Fruit fly (Drosophila melanogaster) whole organism, embryonic: ENCODE results near the gene CG43120.
A peak's percentile ranks its signal among the peaks of the same experiment; 100 is the strongest.

Experiments
- Atf-2 ChIP-seq: fragments of 200-800 bp; sonication (Bioruptor generic); optimal IDR thresholded peaks from 2 replicates; lab custom pipeline; 2016; ENCODE audit warnings: missing biosample characterization, missing genetic modification characterization
- Blimp-1 ChIP-seq: fragments of 200-800 bp; sonication (Bioruptor generic); optimal IDR thresholded peaks from 3 replicates; lab custom pipeline; 2018; ENCODE audit warnings: missing biosample characterization, missing genetic modification characterization, mild to moderate bottlenecking, moderate library complexity, missing genetic modification reagents
- BtbVII ChIP-seq: fragments of 200-800 bp; sonication (Bioruptor generic); optimal IDR thresholded peaks from 3 replicates; lab custom pipeline; 2017; ENCODE audit warnings: missing biosample characterization, mild to moderate bottlenecking, missing genetic modification characterization
- CG10979 ChIP-seq: fragments of 200-800 bp; sonication (Bioruptor generic); optimal IDR thresholded peaks from 2 replicates; lab custom pipeline; 2018; ENCODE audit warnings: missing biosample characterization, mild to moderate bottlenecking, missing genetic modification characterization, moderate library complexity
- CG12104 ChIP-seq: fragments of 200-800 bp; sonication (Bioruptor generic); optimal IDR thresholded peaks from 3 replicates; lab custom pipeline; 2016; ENCODE audit warnings: missing biosample characterization, missing genetic modification characterization
- CG12155 ChIP-seq: fragments of 200-800 bp; sonication (Bioruptor generic); optimal IDR thresholded peaks from 3 replicates; lab custom pipeline; 2016; ENCODE audit warnings: missing biosample characterization, missing genetic modification characterization
- CG12219 ChIP-seq: fragments of 200-800 bp; sonication (Bioruptor generic); optimal IDR thresholded peaks from 3 replicates; lab custom pipeline; 2018; ENCODE audit warnings: missing biosample characterization, mild to moderate bottlenecking, missing genetic modification characterization
- CG12391 ChIP-seq: fragments of 200-800 bp; sonication (Bioruptor generic); optimal IDR thresholded peaks from 3 replicates; lab custom pipeline; 2018; ENCODE audit warnings: missing biosample characterization, mild to moderate bottlenecking, missing genetic modification characterization, moderate library complexity
- CG13287 ChIP-seq: fragments of 200-800 bp; sonication (Bioruptor generic); IDR thresholded peaks from 2 replicates; pipeline ENCODE4 v1.3.6; 2022; ENCODE audit warnings: missing biosample characterization, missing genetic modification characterization; ENCODE audit not compliant: partially characterized antibody
- CG13424 ChIP-seq: fragments of 200-800 bp; sonication (Bioruptor generic); optimal IDR thresholded peaks from 2 replicates; lab custom pipeline; 2019; ENCODE audit warnings: missing biosample characterization, mild to moderate bottlenecking, missing genetic modification characterization, moderate library complexity
- CG15269 ChIP-seq: fragments of 200-800 bp; sonication (Bioruptor generic); optimal IDR thresholded peaks from 2 replicates; lab custom pipeline; 2018; ENCODE audit warnings: missing biosample characterization, mild to moderate bottlenecking, missing genetic modification characterization, moderate library complexity
- CG15479 ChIP-seq: fragments of 200-800 bp; sonication (Bioruptor generic); optimal IDR thresholded peaks from 3 replicates; lab custom pipeline; 2019; ENCODE audit warnings: missing biosample characterization, mild to moderate bottlenecking, missing genetic modification characterization, moderate library complexity
- CG17568 ChIP-seq: fragments of 200-800 bp; sonication (Bioruptor generic); optimal IDR thresholded peaks from 2 replicates; lab custom pipeline; 2018; ENCODE audit warnings: missing biosample characterization, mild to moderate bottlenecking, missing genetic modification characterization, moderate library complexity
- CG17912 ChIP-seq: fragments of 200-800 bp; sonication (Bioruptor generic); optimal IDR thresholded peaks from 2 replicates; lab custom pipeline; 2018; ENCODE audit warnings: missing biosample characterization, mild to moderate bottlenecking, missing genetic modification characterization
- CG1792 ChIP-seq: fragments of 200-800 bp; sonication (Bioruptor generic); optimal IDR thresholded peaks from 2 replicates; lab custom pipeline; 2016; ENCODE audit warnings: missing biosample characterization, missing genetic modification characterization
- CG2199 ChIP-seq: fragments of 200-800 bp; sonication (Bioruptor generic); IDR thresholded peaks from 3 replicates; pipeline ENCODE4 v1.3.6; 2022; ENCODE audit warnings: missing biosample characterization, missing genetic modification characterization
- CG31441 ChIP-seq: fragments of 200-800 bp; sonication (Bioruptor generic); IDR thresholded peaks from 2 replicates; pipeline ENCODE4 v1.3.6; 2022; ENCODE audit warnings: missing biosample characterization, missing genetic modification characterization
- CG32767 ChIP-seq: fragments of 200-800 bp; sonication (Bioruptor generic); IDR thresholded peaks from 2 replicates; pipeline ENCODE4 v1.3.6; 2022; ENCODE audit warnings: missing biosample characterization, missing genetic modification characterization
- CG5245 ChIP-seq: fragments of 200-800 bp; sonication (Bioruptor generic); optimal IDR thresholded peaks from 3 replicates; lab custom pipeline; 2016; ENCODE audit warnings: missing biosample characterization, missing genetic modification characterization
- CG6683 ChIP-seq: fragments of 200-800 bp; sonication (Bioruptor generic); optimal IDR thresholded peaks from 2 replicates; lab custom pipeline; 2017; ENCODE audit warnings: missing biosample characterization, mild to moderate bottlenecking, missing genetic modification characterization, missing genetic modification reagents
- CG6689 ChIP-seq: fragments of 200-800 bp; sonication (Bioruptor generic); IDR thresholded peaks from 2 replicates; pipeline ENCODE4 v1.3.6; 2022; ENCODE audit warnings: missing biosample characterization, missing genetic modification characterization
- CG6765 ChIP-seq: fragments of 200-800 bp; sonication (Bioruptor generic); optimal IDR thresholded peaks from 3 replicates; lab custom pipeline; 2017; ENCODE audit warnings: missing biosample characterization, mild to moderate bottlenecking, missing genetic modification characterization
- CG8281 ChIP-seq: fragments of 200-800 bp; sonication (Bioruptor generic); optimal IDR thresholded peaks from 2 replicates; lab custom pipeline; 2018; ENCODE audit warnings: missing biosample characterization, mild to moderate bottlenecking, missing genetic modification characterization, moderate library complexity
- CG9215 ChIP-seq: fragments of 200-800 bp; sonication (Bioruptor generic); IDR thresholded peaks from 2 replicates; pipeline ENCODE4 v1.3.6; 2022; ENCODE audit warnings: missing biosample characterization, missing genetic modification characterization
- CG9817 ChIP-seq: fragments of 200-800 bp; sonication (Bioruptor generic); optimal IDR thresholded peaks from 2 replicates; lab custom pipeline; 2018; ENCODE audit warnings: missing biosample characterization, mild to moderate bottlenecking, missing genetic modification characterization, moderate library complexity
- Deaf1 ChIP-seq: fragments of 200-800 bp; optimal IDR thresholded peaks from 3 replicates; lab custom pipeline; 2019; ENCODE audit warnings: missing biosample characterization, mild to moderate bottlenecking, missing genetic modification characterization, moderate library complexity
- Gsc ChIP-seq: fragments of 200-800 bp; sonication (Bioruptor generic); IDR thresholded peaks from 2 replicates; pipeline ENCODE4 v1.3.6; 2022; ENCODE audit warnings: missing biosample characterization, missing genetic modification characterization
- Hmx ChIP-seq: fragments of 200-800 bp; sonication (Bioruptor generic); optimal IDR thresholded peaks from 2 replicates; lab custom pipeline; 2016; ENCODE audit warnings: missing biosample characterization, missing genetic modification characterization
- Hr78 ChIP-seq, 2 experiments: fragments of 200-800 bp in 1 of 2; fragments of >200 bp in 1 of 2; sonication (Bioruptor generic) in 1 of 2; optimal IDR thresholded peaks; 2 replicates each; lab custom pipeline; 2017 to 2019; ENCODE audit warnings: missing biosample characterization in 2 of 2, missing genetic modification characterization in 2 of 2, mild to moderate bottlenecking in 1 of 2, moderate library complexity in 1 of 2
- MBD-R2 ChIP-seq: fragments of 200-800 bp; sonication (Bioruptor generic); IDR thresholded peaks from 2 replicates; pipeline ENCODE4 v1.3.6; 2022; ENCODE audit warnings: missing biosample characterization, missing genetic modification characterization
- Max ChIP-seq: fragments of 200-800 bp; sonication (Bioruptor generic); optimal IDR thresholded peaks from 2 replicates; lab custom pipeline; 2016; ENCODE audit warnings: missing biosample characterization, mild to moderate bottlenecking, missing genetic modification characterization
- Optix ChIP-seq: fragments of 200-800 bp; sonication (Bioruptor generic); IDR thresholded peaks from 3 replicates; pipeline ENCODE4 v1.3.6; 2022; ENCODE audit warnings: missing biosample characterization, missing genetic modification characterization
- Sox100B ChIP-seq: fragments of 200-800 bp; sonication (Bioruptor generic); optimal IDR thresholded peaks from 3 replicates; lab custom pipeline; 2018; ENCODE audit warnings: missing biosample characterization, mild to moderate bottlenecking, missing genetic modification characterization
- Sox102F ChIP-seq: fragments of 200-800 bp; sonication (Bioruptor generic); optimal IDR thresholded peaks from 2 replicates; lab custom pipeline; 2018; ENCODE audit warnings: missing biosample characterization, mild to moderate bottlenecking, missing genetic modification characterization, moderate library complexity
- Sry-δ ChIP-seq: fragments of 200-800 bp; sonication (Bioruptor generic); optimal IDR thresholded peaks from 2 replicates; lab custom pipeline; 2016; ENCODE audit warnings: missing biosample characterization, missing genetic modification characterization
- al ChIP-seq: fragments of 200-800 bp; sonication (Bioruptor generic); IDR thresholded peaks from 2 replicates; pipeline ENCODE4 v1.3.6; 2022; ENCODE audit warnings: missing biosample characterization, missing genetic modification characterization
- ash1 ChIP-seq: fragments of 200-800 bp; sonication (Bioruptor generic); optimal IDR thresholded peaks from 2 replicates; lab custom pipeline; 2018; ENCODE audit warnings: missing biosample characterization, mild to moderate bottlenecking, missing genetic modification characterization
- chif ChIP-seq, 2 experiments: fragments of 200-800 bp; sonication (Bioruptor generic); optimal IDR thresholded peaks; 3 replicates each; lab custom pipeline; 2016; ENCODE audit warnings: missing biosample characterization in 2 of 2, missing genetic modification characterization in 2 of 2
- dpn ChIP-seq, 2 experiments: fragments of 200-800 bp; sonication (Bioruptor generic); optimal IDR thresholded peaks; 3 replicates each; lab custom pipeline; 2016; ENCODE audit warnings: missing biosample characterization in 2 of 2, missing genetic modification characterization in 2 of 2
- fd64A ChIP-seq: fragments of 200-800 bp; sonication (Bioruptor generic); optimal IDR thresholded peaks from 3 replicates; lab custom pipeline; 2018; ENCODE audit warnings: missing biosample characterization, mild to moderate bottlenecking, missing genetic modification characterization
- gce ChIP-seq: fragments of 200-800 bp; sonication (Bioruptor generic); IDR thresholded peaks from 3 replicates; pipeline ENCODE4 v1.3.6; 2022; ENCODE audit warnings: missing biosample characterization, missing genetic modification characterization
- grau ChIP-seq: fragments of 200-800 bp; optimal IDR thresholded peaks from 3 replicates; lab custom pipeline; 2019; ENCODE audit warnings: missing biosample characterization, mild to moderate bottlenecking, missing genetic modification characterization, moderate library complexity
- ham ChIP-seq: fragments of 200-800 bp; sonication (Bioruptor generic); IDR thresholded peaks from 2 replicates; pipeline ENCODE4 v1.3.6; 2022; ENCODE audit warnings: missing biosample characterization, missing genetic modification characterization
- jigr1 ChIP-seq: fragments of 200-800 bp; sonication (Bioruptor generic); IDR thresholded peaks from 3 replicates; pipeline ENCODE4 v1.3.6; 2022; ENCODE audit warnings: missing biosample characterization, missing genetic modification characterization
- lola ChIP-seq, 3 experiments: fragments of >200 bp in 2 of 3; fragments of 200-800 bp in 1 of 3; sonication (Bioruptor generic) in 1 of 3; optimal IDR thresholded peaks; 2 replicates each; lab custom pipeline; 2017 to 2019; ENCODE audit warnings: missing biosample characterization in 3 of 3, missing genetic modification characterization in 3 of 3, mild to moderate bottlenecking in 1 of 3, moderate library complexity in 1 of 3
- lov ChIP-seq, 2 experiments: fragments of 200-800 bp in 1 of 2; fragments of >200 bp in 1 of 2; sonication (Bioruptor generic) in 1 of 2; IDR thresholded peaks in 1 of 2; optimal IDR thresholded peaks in 1 of 2; 2 replicates in 1 of 2; 3 replicates in 1 of 2; pipeline versions ENCODE4 v1.3.6 to Lab custom; 2017 to 2022; ENCODE audit warnings: missing biosample characterization in 1 of 2, missing genetic modification characterization in 1 of 2
- pum ChIP-seq: fragments of 200-800 bp; sonication (Bioruptor generic); optimal IDR thresholded peaks from 2 replicates; lab custom pipeline; 2016; ENCODE audit warnings: missing biosample characterization, missing genetic modification characterization
- sima ChIP-seq: fragments of 200-800 bp; sonication (Bioruptor generic); optimal IDR thresholded peaks from 2 replicates; lab custom pipeline; 2016; ENCODE audit warnings: missing biosample characterization, missing genetic modification characterization
- slou ChIP-seq: fragments of 200-800 bp; sonication (Bioruptor generic); optimal IDR thresholded peaks from 3 replicates; lab custom pipeline; 2016; ENCODE audit warnings: missing biosample characterization, missing genetic modification characterization

CG43120 gene

dm6 chr3L:14363103-14363751, 18.5 kb upstream of the CG43120 start (continued):
- no peak for TF ChIP-seq CG6765 (GFP tag; lab: Kevin White, UChicago)
- TF ChIP-seq Blimp-1 (GFP tag; lab: Kevin White, UChicago), result peak; percentile 65
- no peak for TF ChIP-seq CG6683 (GFP tag; lab: Kevin White, UChicago)
- TF ChIP-seq CG15479 (GFP tag; lab: Kevin White, UChicago), result no peak
- no peak for TF ChIP-seq CG13287 (GFP tag; lab: Robert Waterston, UW)
- TF ChIP-seq chif (GFP tag; optimal IDR thresholded peaks at IDR 0.05; lab: Kevin White, UChicago), result no peak
- peak; percentile 70 for TF ChIP-seq CG31441 (GFP tag; lab: Robert Waterston, UW)
- TF ChIP-seq Atf-2 (GFP tag; lab: Kevin White, UChicago), result no peak
- no peak for TF ChIP-seq CG8281 (tag; lab: Kevin White, UChicago)
- TF ChIP-seq Hr78 (GFP tag; optimal IDR thresholded peaks at IDR 0.05; lab: Kevin White, UChicago), result no peak
- peak; percentile 4 for TF ChIP-seq CG5245
- peak; percentile 63 for TF ChIP-seq CG6689 (GFP tag; lab: Robert Waterston, UW)
- TF ChIP-seq CG15269 (tag; lab: Kevin White, UChicago), result peak; percentile 58
- TF ChIP-seq fd64A (GFP tag; lab: Kevin White, UChicago), result no peak
- no peak for TF ChIP-seq CG17568 (GFP tag; lab: Kevin White, UChicago)
- TF ChIP-seq Optix (GFP tag; lab: Robert Waterston, UW), result no peak
- peak; percentile 82 for TF ChIP-seq Sox102F (GFP tag; lab: Kevin White, UChicago)
- TF ChIP-seq CG12155, result no peak
- no peak for TF ChIP-seq ham (GFP tag; lab: Robert Waterston, UW)
- no peak for TF ChIP-seq CG17912 (GFP tag; lab: Kevin White, UChicago)
- TF ChIP-seq CG12219 (GFP tag; lab: Kevin White, UChicago), result no peak
- TF ChIP-seq CG9215 (GFP tag; lab: Robert Waterston, UW), result no peak
- TF ChIP-seq Sry-δ (GFP tag; lab: Kevin White, UChicago), result no peak
- TF ChIP-seq CG10979, result peak; percentile 45
- TF ChIP-seq pum (GFP tag; lab: Kevin White, UChicago), result no peak
- no peak for TF ChIP-seq Max
- no peak for TF ChIP-seq BtbVII (GFP tag; lab: Kevin White, UChicago)
- TF ChIP-seq CG9817, result peak; percentile 28
- peak; percentile 41 for TF ChIP-seq CG12391
- TF ChIP-seq dpn (GFP tag; optimal IDR thresholded peaks at IDR 0.05; lab: Kevin White, UChicago), result peak in 1 of 2 experiments; percentile 31
- TF ChIP-seq slou, result no peak
- no peak for TF ChIP-seq CG12104 (GFP tag; lab: Kevin White, UChicago)
- TF ChIP-seq ash1 (GFP tag; lab: Kevin White, UChicago), result no peak
- peak; percentile 70 for TF ChIP-seq Sox100B (GFP tag; lab: Kevin White, UChicago)
- peak; percentile 55 for TF ChIP-seq CG13424 (tag; lab: Kevin White, UChicago)
- TF ChIP-seq CG1792 (GFP tag; lab: Kevin White, UChicago), result no peak
- TF ChIP-seq CG32767 (GFP tag; lab: Robert Waterston, UW), result peak; percentile 23; the same call in 1 of the 2 replicates
- 0 out of 3 replicates have a peak, but pooled peaks have one; percentile 34 for TF ChIP-seq gce
- TF ChIP-seq CG2199, result peak; percentile 77; the same call in 1 of the 3 replicates
- TF ChIP-seq lola (GFP tag; optimal IDR thresholded peaks at IDR 0.05; lab: Kevin White, UChicago), result no peak
- no peak for TF ChIP-seq al (GFP tag; lab: Robert Waterston, UW)
- no peak for TF ChIP-seq Gsc (GFP tag; lab: Robert Waterston, UW)
- TF ChIP-seq Hmx (GFP tag; lab: Kevin White, UChicago), result no peak
- TF ChIP-seq jigr1 (GFP tag; lab: Robert Waterston, UW), result 0 out of 3 replicates have a peak, but pooled peaks have one; percentile 8
- TF ChIP-seq lov (optimal IDR thresholded peaks at IDR 0.05; lab: Kevin White, UChicago), result no peak
- no peak for TF ChIP-seq lov (GFP tag; IDR thresholded peaks at IDR 0.05; lab: Robert Waterston, UW)
- TF ChIP-seq Deaf1 (tag; lab: Kevin White, UChicago), result no peak
- TF ChIP-seq grau, result peak; percentile 67
- no peak for TF ChIP-seq sima
- TF ChIP-seq MBD-R2 (GFP tag; lab: Robert Waterston, UW), result no peak
